Fruit fly (Drosophila melanogaster): ENCODE results near the gene CCT6.

The CCT6 gene

DNA sequence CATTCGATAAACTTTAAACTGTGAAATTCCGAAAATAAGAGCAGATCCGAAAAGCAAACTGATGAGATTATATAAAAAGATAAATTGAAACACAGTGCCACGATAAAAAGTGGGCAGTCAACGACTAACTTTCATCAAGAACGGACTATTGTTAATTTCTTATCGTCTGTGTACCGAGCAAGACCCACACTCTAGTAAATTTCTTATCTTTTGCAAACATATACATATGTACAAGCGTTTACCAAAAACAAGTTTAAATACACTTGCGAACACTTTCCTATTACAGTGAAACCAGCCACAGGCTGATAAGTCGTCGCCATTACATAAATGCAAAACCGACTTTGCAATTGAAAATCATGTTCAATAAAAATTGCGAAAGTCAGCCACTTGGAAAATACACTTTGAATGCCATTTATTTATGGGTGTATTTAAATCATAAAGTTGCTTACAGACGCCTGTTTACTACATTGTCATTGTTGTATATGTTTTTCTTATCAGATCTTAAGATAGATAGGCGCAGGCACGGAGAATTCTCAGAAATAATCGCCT lies 12.3 kb downstream of the CCT6 start:
- TF ChIP-seq Blimp-1 (GFP tag; optimal IDR thresholded peaks at IDR 0.05) (no peak), Hr4 (GFP tag; optimal IDR thresholded peaks at IDR 0.05) (no peak), fkh (GFP tag; optimal IDR thresholded peaks at IDR 0.05) (peak; percentile 50), topi (GFP tag; optimal IDR thresholded peaks at IDR 0.05) (no peak), CG34406 (GFP tag; optimal IDR thresholded peaks at IDR 0.05) (no peak), lz (GFP tag; optimal IDR thresholded peaks at IDR 0.05) (no peak), CG6808 (GFP tag; optimal IDR thresholded peaks at IDR 0.05) (no peak), CG10669 (GFP tag; optimal IDR thresholded peaks at IDR 0.05) (no peak), net (GFP tag; optimal IDR thresholded peaks at IDR 0.05) (no peak), Eip75B (GFP tag; optimal IDR thresholded peaks at IDR 0.05) (no peak), CG6854 (GFP tag; optimal IDR thresholded peaks at IDR 0.05) (no peak), cyc (GFP tag; optimal IDR thresholded peaks at IDR 0.05) (no peak), CG15336 (GFP tag; IDR thresholded peaks at IDR 0.05) (no peak), CG4318 (GFP tag; optimal IDR thresholded peaks at IDR 0.05) (no peak), fd85E (GFP tag; optimal IDR thresholded peaks at IDR 0.05) (no peak), CG6276 (GFP tag; optimal IDR thresholded peaks at IDR 0.05) (no peak), Eip78C (GFP tag) (peak; percentile 20), CG1621 (tag; optimal IDR thresholded peaks at IDR 0.05) (no peak), esn (GFP tag; optimal IDR thresholded peaks at IDR 0.05) (no peak), pdm3 (GFP tag; optimal IDR thresholded peaks at IDR 0.05) (no peak), CG31627 (GFP tag; optimal IDR thresholded peaks at IDR 0.05) (no peak), CG32006 (GFP tag; optimal IDR thresholded peaks at IDR 0.05) (no peak), OdsH (GFP tag; optimal IDR thresholded peaks at IDR 0.05) (no peak), Smox (GFP tag; optimal IDR thresholded peaks at IDR 0.05) (no peak), Eip93F (GFP tag; optimal IDR thresholded peaks at IDR 0.05) (no peak), vri (GFP tag; optimal IDR thresholded peaks at IDR 0.05) (peak; percentile 37)

DNA sequence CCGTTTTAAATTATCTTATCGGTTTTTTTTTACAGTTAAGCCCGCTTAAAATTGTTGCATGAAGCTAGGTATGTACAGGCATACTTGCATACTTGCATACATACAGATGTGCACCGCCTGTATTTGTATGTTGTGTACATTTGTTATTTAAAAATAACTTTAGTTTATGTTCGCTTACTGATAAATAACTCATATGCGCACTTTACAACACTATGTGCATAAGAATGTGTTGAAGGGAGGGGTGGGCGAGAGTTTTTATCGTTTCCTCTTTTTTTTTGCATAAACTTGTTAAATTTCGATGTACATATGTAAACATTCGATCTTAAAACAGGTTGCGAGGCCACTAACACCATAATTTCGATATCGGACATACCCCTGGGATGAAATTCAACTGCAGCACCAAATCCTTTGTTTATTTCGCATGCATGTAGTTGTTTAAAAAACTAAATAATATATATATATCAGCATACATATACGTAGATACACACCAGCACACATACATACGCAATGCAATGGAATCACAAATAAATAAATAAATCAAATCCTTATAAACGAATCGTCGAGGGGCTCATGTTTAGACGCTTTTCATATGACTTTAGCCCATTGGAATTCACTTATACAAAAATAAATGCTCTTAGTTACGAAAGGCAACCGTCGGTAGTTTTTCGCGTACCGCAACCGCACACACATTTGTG lies 13.5 kb downstream of the CCT6 start:
- TF ChIP-seq CG1621 (tag; optimal IDR thresholded peaks at IDR 0.05) (no peak), Blimp-1 (GFP tag; optimal IDR thresholded peaks at IDR 0.05) (no peak), OdsH (GFP tag; optimal IDR thresholded peaks at IDR 0.05) (no peak), CG11762 (GFP tag; optimal IDR thresholded peaks at IDR 0.05; ENCODE audit: insufficient read depth) (no peak), CG16779 (tag; optimal IDR thresholded peaks at IDR 0.05) (no peak), vri (GFP tag; optimal IDR thresholded peaks at IDR 0.05) (no peak), CG3032 (tag; optimal IDR thresholded peaks at IDR 0.05) (no peak), CG8319 (GFP tag; optimal IDR thresholded peaks at IDR 0.05) (no peak), CG9139 (GFP tag; optimal IDR thresholded peaks at IDR 0.05) (no peak)

DNA sequence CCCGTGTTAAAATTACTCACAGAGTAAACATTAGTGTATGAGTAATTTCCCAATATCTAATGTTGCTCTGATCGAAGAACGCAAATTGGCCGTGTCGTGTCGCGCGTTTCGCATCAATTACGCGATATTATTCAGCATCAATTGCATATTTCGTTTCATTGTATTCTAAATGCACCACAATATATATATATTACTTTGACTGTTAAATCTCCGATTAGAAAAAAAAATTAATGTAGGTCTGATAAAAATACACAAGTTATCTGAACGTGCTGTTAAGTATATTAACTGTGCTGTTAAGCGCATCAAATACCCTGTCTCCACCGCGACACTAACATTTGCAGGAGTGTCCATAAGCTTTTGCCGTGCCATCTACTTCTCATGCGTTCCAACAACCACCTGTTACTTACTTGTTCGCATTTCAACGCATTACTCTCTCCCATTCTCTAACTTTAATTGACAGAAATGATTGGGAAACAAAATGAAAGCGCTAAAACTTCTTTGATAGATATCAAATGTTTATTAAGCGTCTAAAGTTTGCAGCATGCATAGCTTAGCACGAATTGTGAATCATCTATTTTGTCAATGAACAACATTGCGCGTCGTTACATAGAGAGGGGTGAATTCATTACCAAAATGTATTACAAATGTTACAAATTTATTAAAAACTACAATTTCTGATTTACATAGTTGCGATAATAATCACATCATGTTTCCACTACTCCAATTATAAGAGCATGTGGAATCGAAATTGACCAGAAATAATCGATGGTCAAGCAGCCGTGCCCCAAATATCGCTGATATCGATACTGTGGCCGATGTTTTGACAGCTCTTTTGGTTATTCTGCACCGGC lies 14.2 kb downstream of the CCT6 start, which contains the start of the genes Graf and mRpL3:
TSS of gene Graf (minus strand) at position 287 of the 851 bp plus-strand sequence.
TSS of gene mRpL3 (plus strand) at position 802 of the 851 bp plus-strand sequence.
- TF ChIP-seq CG32006 (GFP tag; optimal IDR thresholded peaks at IDR 0.05) (no peak), eg (GFP tag; IDR thresholded peaks at IDR 0.05) (no peak), CG10631 (GFP tag; optimal IDR thresholded peaks at IDR 0.05) (no peak), esn (GFP tag; optimal IDR thresholded peaks at IDR 0.05) (no peak), CG4318 (GFP tag; optimal IDR thresholded peaks at IDR 0.05) (no peak), lz (GFP tag; optimal IDR thresholded peaks at IDR 0.05) (peak; percentile 3), fkh (GFP tag; optimal IDR thresholded peaks at IDR 0.05) (peak; percentile 36), ss (GFP tag; optimal IDR thresholded peaks at IDR 0.05) (no peak), acj6 (GFP tag; optimal IDR thresholded peaks at IDR 0.05) (no peak), CG6163 (GFP tag; IDR thresholded peaks at IDR 0.05) (no peak), CG9139 (GFP tag; optimal IDR thresholded peaks at IDR 0.05) (no peak), CG11294 (GFP tag; IDR thresholded peaks at IDR 0.05) (no peak), net (GFP tag; optimal IDR thresholded peaks at IDR 0.05) (no peak), achi (GFP tag; optimal IDR thresholded peaks at IDR 0.05) (no peak), Eip75B (GFP tag; optimal IDR thresholded peaks at IDR 0.05) (no peak), CG6808 (GFP tag; optimal IDR thresholded peaks at IDR 0.05) (no peak), CG8119 (GFP tag; IDR thresholded peaks at IDR 0.05) (no peak), Ets21C (GFP tag; optimal IDR thresholded peaks at IDR 0.05) (no peak), cyc (GFP tag; optimal IDR thresholded peaks at IDR 0.05) (peak; percentile 21), CG6854 (GFP tag; optimal IDR thresholded peaks at IDR 0.05) (no peak), Eip78C (GFP tag) (peak; percentile 53)
